Worm (Caenorhabditis elegans) whole organism, L3 larva: Measurements from ENCODE around the gene F38A5.2.

Experiments
- R02D3.7 ChIP-seq: fragments of 150-350 bp; optimal IDR thresholded peaks from 2 replicates; lab custom pipeline; 2014; ENCODE audit warnings: missing biosample characterization, missing genetic modification characterization
- ZK546.5 ChIP-seq: sonication (generic microtip); optimal IDR thresholded peaks from 2 replicates; lab custom pipeline; 2017; ENCODE audit warnings: missing biosample characterization, missing genetic modification characterization
- aly-2 ChIP-seq: fragments of 150-350 bp; optimal IDR thresholded peaks from 2 replicates; lab custom pipeline; 2014; ENCODE audit warnings: missing biosample characterization, missing genetic modification characterization
- ama-1 ChIP-seq: fragments of 150-350 bp; optimal IDR thresholded peaks from 2 replicates; lab custom pipeline; 2018
- ceh-28 ChIP-seq: fragments of 150-350 bp; optimal IDR thresholded peaks from 2 replicates; lab custom pipeline; 2014; ENCODE audit warnings: missing biosample characterization, missing genetic modification reagents, missing genetic modification characterization
- ceh-9 ChIP-seq: sonication (generic microtip); optimal IDR thresholded peaks from 2 replicates; lab custom pipeline; 2018; ENCODE audit warnings: missing biosample characterization, missing genetic modification characterization
- daf-12 ChIP-seq: fragments of 150-350 bp; optimal IDR thresholded peaks from 2 replicates; lab custom pipeline; 2014; ENCODE audit warnings: missing biosample characterization, missing genetic modification reagents, missing genetic modification characterization
- egl-27 ChIP-seq: sonication (generic microtip); optimal IDR thresholded peaks from 4 replicates; lab custom pipeline; 2017; ENCODE audit warnings: missing biosample characterization, missing genetic modification reagents, missing genetic modification characterization
- egl-5 ChIP-seq: fragments of 150-350 bp; optimal IDR thresholded peaks from 2 replicates; lab custom pipeline; 2017; ENCODE audit warnings: missing biosample characterization, missing genetic modification reagents, missing genetic modification characterization, inconsistent platforms
- elt-1 ChIP-seq: fragments of 150-350 bp; optimal IDR thresholded peaks from 2 replicates; lab custom pipeline; 2014; ENCODE audit warnings: missing biosample characterization, missing genetic modification characterization
- elt-2 ChIP-seq: sonication (generic microtip); optimal IDR thresholded peaks from 2 replicates; lab custom pipeline; 2016; ENCODE audit warnings: missing genetic modification reagents, mild to moderate bottlenecking, missing genetic modification characterization, missing compliant biosample characterization
- elt-3 ChIP-seq, 3 experiments: fragments of 150-350 bp in 1 of 3; sonication (generic microtip) in 2 of 3; optimal IDR thresholded peaks; 2 replicates in 2 of 3; 4 replicates in 1 of 3; lab custom pipeline; 2014 to 2017; ENCODE audit warnings: missing biosample characterization in 3 of 3, missing genetic modification characterization in 3 of 3
- eor-1 ChIP-seq, 2 experiments: fragments of 150-350 bp; optimal IDR thresholded peaks; 2 replicates each; lab custom pipeline; 2014 to 2018; ENCODE audit warnings: missing biosample characterization in 2 of 2, missing genetic modification characterization in 2 of 2
- fkh-10 ChIP-seq: sonication (generic microtip); optimal IDR thresholded peaks from 2 replicates; lab custom pipeline; 2017; ENCODE audit warnings: missing biosample characterization, missing genetic modification reagents, missing genetic modification characterization
- fkh-2 ChIP-seq: fragments of 150-350 bp; optimal IDR thresholded peaks from 2 replicates; lab custom pipeline; 2014; ENCODE audit warnings: missing biosample characterization, missing genetic modification reagents, missing genetic modification characterization
- fos-1 ChIP-seq: fragments of 150-350 bp; optimal IDR thresholded peaks from 2 replicates; lab custom pipeline; 2014; ENCODE audit warnings: missing biosample characterization, missing genetic modification characterization
- hmg-11 ChIP-seq: sonication (generic microtip); optimal IDR thresholded peaks from 2 replicates; lab custom pipeline; 2016; ENCODE audit warnings: missing genetic modification characterization, missing compliant biosample characterization
- jun-1 ChIP-seq: fragments of 150-350 bp; optimal IDR thresholded peaks from 2 replicates; lab custom pipeline; 2014; ENCODE audit warnings: missing biosample characterization, missing genetic modification reagents, missing genetic modification characterization
- lin-15B ChIP-seq: fragments of 150-350 bp; optimal IDR thresholded peaks from 2 replicates; lab custom pipeline; 2014; ENCODE audit warnings: missing biosample characterization, missing genetic modification characterization
- lin-39 ChIP-seq: fragments of 150-350 bp; optimal IDR thresholded peaks from 2 replicates; lab custom pipeline; 2018; ENCODE audit warnings: missing biosample characterization, missing genetic modification reagents, missing genetic modification characterization
- lsy-12 ChIP-seq: sonication (generic microtip); optimal IDR thresholded peaks from 2 replicates; lab custom pipeline; 2016; ENCODE audit warnings: mild to moderate bottlenecking, missing genetic modification characterization, missing compliant biosample characterization
- mdl-1 ChIP-seq: fragments of 150-350 bp; optimal IDR thresholded peaks from 2 replicates; lab custom pipeline; 2014; ENCODE audit warnings: missing biosample characterization, missing genetic modification characterization
- mml-1 ChIP-seq: fragments of 150-350 bp; sonication (generic microtip); optimal IDR thresholded peaks from 3 replicates; lab custom pipeline; 2014; ENCODE audit warnings: missing biosample characterization, missing genetic modification characterization
- nfya-1 ChIP-seq: sonication (generic microtip); optimal IDR thresholded peaks from 2 replicates; lab custom pipeline; 2017; ENCODE audit warnings: missing genetic modification characterization, mild to moderate bottlenecking, missing compliant biosample characterization, antibody characterized with exemption, moderate library complexity; ENCODE audit not compliant: insufficient read depth
- nhr-11 ChIP-seq: fragments of 150-350 bp; optimal IDR thresholded peaks from 2 replicates; lab custom pipeline; 2014; ENCODE audit warnings: missing biosample characterization, missing genetic modification characterization
- nhr-12 ChIP-seq: fragments of 150-350 bp; optimal IDR thresholded peaks from 2 replicates; lab custom pipeline; 2014; ENCODE audit warnings: missing biosample characterization, missing genetic modification characterization
- nhr-237 ChIP-seq: fragments of 150-350 bp; optimal IDR thresholded peaks from 2 replicates; lab custom pipeline; 2014; ENCODE audit warnings: missing biosample characterization, missing genetic modification characterization
- nhr-25 ChIP-seq: sonication (generic microtip); optimal IDR thresholded peaks from 2 replicates; lab custom pipeline; 2017; ENCODE audit warnings: missing biosample characterization, missing genetic modification characterization
- nhr-28 ChIP-seq: fragments of 150-350 bp; optimal IDR thresholded peaks from 2 replicates; lab custom pipeline; 2014; ENCODE audit warnings: missing biosample characterization, missing genetic modification characterization
- nhr-43 ChIP-seq: sonication (generic microtip); optimal IDR thresholded peaks from 2 replicates; lab custom pipeline; 2016; ENCODE audit warnings: mild to moderate bottlenecking, missing genetic modification characterization, missing compliant biosample characterization; ENCODE audit not compliant: poor library complexity, severe bottlenecking
- nhr-67 ChIP-seq: fragments of 150-350 bp; optimal IDR thresholded peaks from 2 replicates; lab custom pipeline; 2014; ENCODE audit warnings: missing biosample characterization, missing genetic modification characterization
- nhr-76 ChIP-seq: fragments of 150-350 bp; sonication (generic microtip); optimal IDR thresholded peaks from 5 replicates; lab custom pipeline; 2014; ENCODE audit warnings: missing biosample characterization, missing genetic modification characterization
- nhr-77 ChIP-seq: fragments of 150-350 bp; optimal IDR thresholded peaks from 2 replicates; lab custom pipeline; 2014; ENCODE audit warnings: missing biosample characterization, missing genetic modification characterization
- pha-4 ChIP-seq: fragments of 150-350 bp; optimal IDR thresholded peaks from 2 replicates; lab custom pipeline; 2014; ENCODE audit warnings: missing biosample characterization, missing genetic modification reagents, missing genetic modification characterization
- pqm-1 ChIP-seq: fragments of 150-350 bp; optimal IDR thresholded peaks from 2 replicates; lab custom pipeline; 2017; ENCODE audit warnings: missing biosample characterization, missing genetic modification characterization, inconsistent platforms
- sea-2 ChIP-seq: fragments of 150-350 bp; sonication (generic microtip); optimal IDR thresholded peaks from 4 replicates; lab custom pipeline; 2014; ENCODE audit warnings: missing biosample characterization, missing genetic modification reagents, missing genetic modification characterization
- skn-1 ChIP-seq: fragments of 150-350 bp; optimal IDR thresholded peaks from 2 replicates; lab custom pipeline; 2014; ENCODE audit warnings: missing biosample characterization, missing genetic modification characterization
- snpc-4 ChIP-seq: fragments of 150-350 bp; optimal IDR thresholded peaks from 2 replicates; lab custom pipeline; 2014; ENCODE audit warnings: missing biosample characterization, missing genetic modification characterization
- tbx-2 ChIP-seq: sonication (generic microtip); optimal IDR thresholded peaks from 2 replicates; lab custom pipeline; 2016; ENCODE audit warnings: mild to moderate bottlenecking, missing genetic modification characterization, missing compliant biosample characterization
- unc-39 ChIP-seq: sonication (generic microtip); optimal IDR thresholded peaks from 4 replicates; lab custom pipeline; 2017; ENCODE audit warnings: missing biosample characterization, missing genetic modification characterization
- unc-62 ChIP-seq: fragments of 150-350 bp; sonication (generic microtip); optimal IDR thresholded peaks from 4 replicates; lab custom pipeline; 2014; ENCODE audit warnings: missing biosample characterization, missing genetic modification reagents, missing genetic modification characterization
- zag-1 ChIP-seq: fragments of 150-350 bp; optimal IDR thresholded peaks from 2 replicates; lab custom pipeline; 2014; ENCODE audit warnings: missing biosample characterization, missing genetic modification characterization
- ztf-11 ChIP-seq: fragments of 150-350 bp; optimal IDR thresholded peaks from 2 replicates; lab custom pipeline; 2014; ENCODE audit warnings: missing biosample characterization, missing genetic modification characterization
- ztf-4 ChIP-seq: fragments of 150-350 bp; optimal IDR thresholded peaks from 2 replicates; lab custom pipeline; 2014; ENCODE audit warnings: missing biosample characterization, missing genetic modification characterization

Gene F38A5.2

ce11 chrIV:6555388-6556330 lies 29.5 kb downstream of the F38A5.2 start, which contains the start of gene paqr-1:
Gene paqr-1, minus strand, starts transcription at chrIV:6555438.
- peak; percentile 0 for TF ChIP-seq elt-2 (tag; lab: Kevin White, UChicago)
- peak; percentile 53 for TF ChIP-seq lin-15B (tag; lab: Kevin White, UChicago)
- TF ChIP-seq pqm-1 (tag; lab: Kevin White, UChicago), result peak; percentile 29
- no peak for TF ChIP-seq nhr-77
- TF ChIP-seq fos-1 (tag; lab: Kevin White, UChicago), result peak; percentile 6
- no peak for TF ChIP-seq daf-12 (tag; lab: Kevin White, UChicago)
- peak; percentile 16 for TF ChIP-seq lin-39 (tag; lab: Kevin White, UChicago)
- TF ChIP-seq nhr-12 (tag; lab: Kevin White, UChicago), result no peak
- TF ChIP-seq pha-4 (tag; lab: Kevin White, UChicago), result peak; percentile 6
- TF ChIP-seq aly-2 (tag; lab: Kevin White, UChicago), result no peak
- TF ChIP-seq nfya-1, result peak; percentile 37
- no peak for TF ChIP-seq fkh-10 (GFP tag; lab: Kevin White, UChicago)
- TF ChIP-seq ceh-28 (tag; lab: Kevin White, UChicago), result no peak
- TF ChIP-seq egl-5 (tag; lab: Kevin White, UChicago), result peak; percentile 77
- peak; percentile 41 for TF ChIP-seq mdl-1 (tag; lab: Kevin White, UChicago)
- TF ChIP-seq, all 47 proteins: peak for 9

DNA sequence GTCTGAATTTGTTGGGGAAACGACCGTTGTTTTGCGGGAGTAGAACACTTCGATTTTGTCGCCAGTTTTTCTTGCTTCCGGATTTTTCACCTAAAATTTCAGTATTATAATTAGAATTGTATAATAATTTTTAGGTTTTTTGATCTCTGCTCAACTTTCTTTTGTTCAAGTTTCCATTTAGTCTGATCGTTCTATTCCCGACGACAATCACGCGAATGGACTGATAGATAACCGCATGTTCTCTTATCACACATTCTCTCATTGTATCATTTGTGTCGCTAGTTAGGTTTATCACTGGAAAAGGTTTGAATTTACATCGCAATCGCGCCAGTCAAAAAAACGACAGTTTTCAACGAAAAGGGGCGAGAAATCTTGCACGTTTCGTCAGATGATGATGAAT lies 30.3 kb downstream of the F38A5.2 start:
- TF ChIP-seq fkh-10 (GFP tag; lab: Kevin White, UChicago) (no peak), lin-15B (tag; lab: Kevin White, UChicago) (no peak), sea-2 (GFP tag; lab: Kevin White, UChicago) (no peak), nhr-11 (no peak), ZK546.5 (tag; lab: Kevin White, UChicago) (no peak), egl-27 (tag; lab: Kevin White, UChicago) (no peak), aly-2 (tag; lab: Kevin White, UChicago) (no peak), mdl-1 (tag; lab: Kevin White, UChicago) (no peak), hmg-11 (tag; lab: Kevin White, UChicago) (no peak), pha-4 (tag; lab: Kevin White, UChicago) (peak; percentile 33), ztf-4 (tag; lab: Kevin White, UChicago) (no peak), ceh-9 (tag; lab: Kevin White, UChicago) (no peak), fkh-2 (no peak), egl-5 (tag; lab: Kevin White, UChicago) (no peak), snpc-4 (tag; lab: Kevin White, UChicago) (no peak), nhr-28 (tag; lab: Kevin White, UChicago) (no peak), elt-1 (tag; lab: Kevin White, UChicago) (no peak), nhr-77 (no peak), skn-1 (tag; lab: Kevin White, UChicago) (no peak), zag-1 (no peak), nhr-67 (no peak), elt-2 (tag; lab: Kevin White, UChicago) (peak; percentile 95), jun-1 (tag; lab: Kevin White, UChicago) (peak; percentile 29), pqm-1 (tag; lab: Kevin White, UChicago) (peak; percentile 88), elt-3 (tag; optimal IDR thresholded peaks at IDR 0.05; lab: Kevin White, UChicago) (peak in 2 of 3 experiments; percentile 68 to 91), unc-62 (GFP tag; lab: Kevin White, UChicago) (no peak), nhr-43 (tag; lab: Kevin White, UChicago) (no peak), nhr-12 (tag; lab: Kevin White, UChicago) (no peak), ztf-11 (tag; lab: Kevin White, UChicago) (no peak), nfya-1 (no peak), unc-39 (tag; lab: Kevin White, UChicago) (no peak), lsy-12 (tag; lab: Kevin White, UChicago) (no peak), eor-1 (tag; optimal IDR thresholded peaks at IDR 0.05; lab: Kevin White, UChicago) (no peak), R02D3.7 (tag; lab: Kevin White, UChicago) (no peak), mml-1 (tag; lab: Kevin White, UChicago) (no peak), nhr-76 (no peak), daf-12 (tag; lab: Kevin White, UChicago) (no peak), nhr-25 (tag; lab: Kevin White, UChicago) (no peak), fos-1 (tag; lab: Kevin White, UChicago) (no peak), nhr-237 (tag; lab: Kevin White, UChicago) (no peak), tbx-2 (tag; lab: Kevin White, UChicago) (no peak), ama-1 (no peak)
- TF ChIP-seq, all 47 proteins: peak for 5
